Worm (Caenorhabditis elegans): ENCODE data around the gene scl-6.

DNA sequence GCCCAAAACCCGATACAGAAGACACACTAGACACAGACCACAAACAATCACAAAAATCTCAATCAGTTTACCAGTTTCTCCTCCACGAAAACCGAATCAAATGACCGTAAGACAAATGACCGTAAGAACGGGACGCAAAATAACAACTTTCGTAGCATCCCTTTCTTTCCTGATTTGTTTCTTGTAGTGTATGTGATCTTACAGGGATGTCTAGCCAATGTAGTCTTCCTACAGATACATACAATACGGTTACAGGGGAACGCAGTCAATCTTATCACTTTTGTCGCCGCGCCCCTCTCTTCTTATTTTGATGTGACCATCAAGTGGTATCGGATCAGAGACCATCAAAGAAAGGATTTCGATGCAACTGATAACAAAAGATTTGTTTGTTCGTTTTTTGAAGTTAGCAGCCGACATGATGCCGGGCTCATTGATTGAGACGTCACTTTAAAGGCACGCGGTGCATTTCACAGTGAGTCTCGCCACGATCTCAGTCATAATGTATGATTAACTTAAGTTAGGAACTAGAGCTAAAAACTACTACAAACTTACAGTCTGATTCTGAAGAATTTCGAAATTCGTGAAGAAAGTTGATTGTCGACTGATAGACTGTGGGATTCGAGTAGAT, 7.2 kb downstream of the scl-6 start:
- TF ChIP-seq C17E4.6 (GFP tag; IDR thresholded peaks at IDR 0.05) (no peak), dpl-1 (GFP tag; optimal IDR thresholded peaks at IDR 0.05) (no peak), Y53G8AR.9 (GFP tag; conservative IDR thresholded peaks at IDR 0.05) (no peak), K11D2.4 (GFP tag; IDR thresholded peaks at IDR 0.05) (no peak), nfyb-1 (GFP tag; IDR thresholded peaks at IDR 0.05) (no peak), attf-3 (GFP tag; conservative IDR thresholded peaks at IDR 0.05) (no peak), ceh-91 (GFP tag; IDR thresholded peaks at IDR 0.05) (no peak), F57A8.1 (GFP tag; optimal IDR thresholded peaks at IDR 0.05) (no peak), die-1 (tag; optimal IDR thresholded peaks at IDR 0.05) (no peak), nhr-90 (tag; optimal IDR thresholded peaks at IDR 0.05) (no peak), pha-4 (tag; optimal IDR thresholded peaks at IDR 0.05) (no peak), aptf-3 (GFP tag; IDR thresholded peaks at IDR 0.05) (no peak), Y79H2A.3 (GFP tag; conservative IDR thresholded peaks at IDR 0.05) (no peak)

All from whole organism, young adult.